Fruit fly (Drosophila melanogaster): ENCODE data around the gene Mat89Ba.
A peak's percentile ranks its signal among the peaks of the same experiment; 100 is the strongest.

DNA sequence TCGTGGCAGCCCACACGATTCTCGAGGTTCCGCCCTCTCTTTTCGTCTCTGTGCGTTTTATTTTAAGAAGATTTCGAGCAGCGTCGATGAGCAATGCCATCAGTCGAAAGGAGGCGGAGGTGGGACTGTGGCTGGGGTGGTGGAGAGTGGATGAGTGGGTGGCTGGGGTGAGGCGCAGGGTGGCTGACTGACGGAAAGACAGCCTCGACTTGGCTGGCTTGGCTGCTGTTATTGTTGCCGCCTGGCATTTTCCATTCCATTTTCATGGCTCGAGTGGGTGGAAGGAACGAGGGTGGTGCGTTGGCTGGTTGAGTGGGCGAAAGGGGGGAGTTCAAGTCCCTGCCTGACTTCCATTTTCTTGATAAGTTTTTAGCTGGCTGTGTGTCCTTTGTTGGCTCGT, 16.1 kb downstream of the Mat89Ba start:
- TF ChIP-seq Meics (GFP tag; optimal IDR thresholded peaks at IDR 0.05) (no peak), vvl (GFP tag; IDR thresholded peaks at IDR 0.05) (no peak), ftz-f1 (GFP tag; optimal IDR thresholded peaks at IDR 0.05) (peak; percentile 14)
